Worm (Caenorhabditis elegans): ENCODE results near the gene egl-36.
A peak's percentile ranks its signal among the peaks of the same experiment; 100 is the strongest.

The egl-36 gene

DNA sequence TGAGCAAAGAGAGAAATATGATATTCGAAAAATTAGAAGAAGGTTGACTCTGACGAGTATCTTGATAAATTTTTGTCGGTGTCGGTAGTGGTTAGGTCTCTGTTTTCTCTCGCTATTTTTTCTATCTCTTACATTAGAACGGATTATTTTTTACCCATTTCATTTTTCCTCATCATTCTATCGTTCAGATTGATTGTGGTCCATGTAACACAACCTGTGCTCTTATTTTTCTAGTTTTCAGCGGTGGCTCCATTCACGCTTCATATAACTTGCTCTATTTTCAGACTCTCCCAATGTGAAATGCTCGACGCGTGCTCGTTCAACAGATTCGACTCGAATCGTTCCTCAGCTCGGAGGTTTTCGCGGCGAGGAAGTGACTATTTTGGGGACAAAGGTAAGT lies at the start of gene egl-36:
Gene egl-36 (plus strand): TSS at position 301 of the 400 bp plus-strand sequence.
- no peak for TF ChIP-seq ztf-4 (tag; optimal IDR thresholded peaks at IDR 0.05)
- TF ChIP-seq lir-3 (tag; optimal IDR thresholded peaks at IDR 0.05; ENCODE audit: poor library complexity): no peak
- TF ChIP-seq fkh-10 (GFP tag; optimal IDR thresholded peaks at IDR 0.05): no peak
- no peak for TF ChIP-seq unc-130 (tag; optimal IDR thresholded peaks at IDR 0.05)
- TF ChIP-seq xbp-1 (tag; optimal IDR thresholded peaks at IDR 0.05): no peak
- no peak for TF ChIP-seq dsc-1 (tag; optimal IDR thresholded peaks at IDR 0.05)
- no peak for TF ChIP-seq egl-27 (tag; optimal IDR thresholded peaks at IDR 0.05)
- TF ChIP-seq lin-14 (GFP tag; optimal IDR thresholded peaks at IDR 0.05): no peak
- no peak for TF ChIP-seq unc-86 (tag; optimal IDR thresholded peaks at IDR 0.05)
- TF ChIP-seq nhr-77 (tag; optimal IDR thresholded peaks at IDR 0.05): no peak
- no peak for TF ChIP-seq nhr-84 (tag; optimal IDR thresholded peaks at IDR 0.05)
- TF ChIP-seq egl-13 (tag; optimal IDR thresholded peaks at IDR 0.05): no peak
- TF ChIP-seq nhr-20 (tag; optimal IDR thresholded peaks at IDR 0.05): no peak
- TF ChIP-seq unc-30 (tag; optimal IDR thresholded peaks at IDR 0.05): no peak
- no peak for TF ChIP-seq tlp-1 (tag; optimal IDR thresholded peaks at IDR 0.05)
- no peak for TF ChIP-seq aly-2 (tag; optimal IDR thresholded peaks at IDR 0.05)
- no peak for TF ChIP-seq zip-4 (GFP tag; optimal IDR thresholded peaks at IDR 0.05)
- no peak for TF ChIP-seq hlh-17 (GFP tag; optimal IDR thresholded peaks at IDR 0.05; ENCODE audit: borderline replicate concordance)

DNA sequence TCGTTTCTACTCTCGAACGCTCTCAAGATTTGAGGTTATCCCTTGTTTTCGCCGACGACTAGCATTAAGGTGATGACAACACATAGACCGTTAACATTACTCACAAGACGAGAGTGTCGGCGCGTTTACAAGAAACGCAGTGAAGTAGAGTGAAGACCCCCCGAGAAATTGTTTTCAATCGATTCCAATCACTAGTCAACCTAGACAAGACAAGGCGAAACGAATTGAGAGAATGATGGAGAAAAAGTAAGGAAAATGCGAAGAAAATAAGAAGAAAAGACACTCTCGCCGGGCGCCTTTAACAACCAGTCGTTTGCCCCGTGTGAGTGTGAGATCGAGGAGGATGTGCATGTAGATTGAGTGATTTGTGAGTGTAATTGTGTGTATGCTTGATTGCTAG lies 49.6 kb upstream of the egl-36 start:
- peak; percentile 35 for TF ChIP-seq snpc-4 (tag; optimal IDR thresholded peaks at IDR 0.05)
- peak; percentile 13 for TF ChIP-seq xbp-1 (tag; optimal IDR thresholded peaks at IDR 0.05)
- TF ChIP-seq dpl-1 (GFP tag; optimal IDR thresholded peaks at IDR 0.05): no peak
- peak; percentile 40 for TF ChIP-seq nhr-47 (tag; optimal IDR thresholded peaks at IDR 0.05)
- no peak for TF ChIP-seq hlh-17 (GFP tag; optimal IDR thresholded peaks at IDR 0.05; ENCODE audit: borderline replicate concordance)
- peak; percentile 44 for TF ChIP-seq sup-37 (GFP tag; optimal IDR thresholded peaks at IDR 0.05)
- TF ChIP-seq lsy-2 (tag; optimal IDR thresholded peaks at IDR 0.05): peak; percentile 3 to 73
- peak; percentile 61 for TF ChIP-seq mep-1 (tag; optimal IDR thresholded peaks at IDR 0.05)
- TF ChIP-seq nhr-77 (tag; optimal IDR thresholded peaks at IDR 0.05): peak; percentile 59
- no peak for TF ChIP-seq nhr-28 (tag; optimal IDR thresholded peaks at IDR 0.05)
- no peak for TF ChIP-seq fkh-10 (GFP tag; optimal IDR thresholded peaks at IDR 0.05)
- TF ChIP-seq lin-35 (GFP tag; optimal IDR thresholded peaks at IDR 0.05): peak; percentile 37 to 75
- peak; percentile 71 for TF ChIP-seq C16A3.4 (tag; optimal IDR thresholded peaks at IDR 0.05)
- peak; percentile 12 for TF ChIP-seq ztf-4 (tag; optimal IDR thresholded peaks at IDR 0.05)
- peak; percentile 57 for TF ChIP-seq nhr-90 (tag; optimal IDR thresholded peaks at IDR 0.05; ENCODE audit: poor library complexity)
- TF ChIP-seq C34B4.2 (tag; optimal IDR thresholded peaks at IDR 0.05): no peak
- TF ChIP-seq sptf-1 (tag; optimal IDR thresholded peaks at IDR 0.05): no peak
- no peak for TF ChIP-seq unc-62 (GFP tag; optimal IDR thresholded peaks at IDR 0.05)
- TF ChIP-seq ceh-8 (GFP tag; optimal IDR thresholded peaks at IDR 0.05): no peak
- TF ChIP-seq unc-130 (tag; optimal IDR thresholded peaks at IDR 0.05): peak; percentile 73
- peak; percentile 88 for TF ChIP-seq nhr-85 (tag)
- peak; percentile 62 for TF ChIP-seq nhr-19 (GFP tag; conservative IDR thresholded peaks at IDR 0.05)
- TF ChIP-seq elt-3 (tag; optimal IDR thresholded peaks at IDR 0.05): peak in 2 of 6 experiments; percentile 32 to 54
- peak; percentile 93 for TF ChIP-seq blmp-1 (tag; optimal IDR thresholded peaks at IDR 0.05)
- peak; percentile 49 for TF ChIP-seq tbx-2 (tag; optimal IDR thresholded peaks at IDR 0.05)
- TF ChIP-seq efl-1 (optimal IDR thresholded peaks at IDR 0.05): peak in 1 of 2 experiments; percentile 5
- TF ChIP-seq efl-1 (GFP tag; optimal IDR thresholded peaks at IDR 0.05 in 1 of 2): no peak
- TF ChIP-seq irx-1 (tag; optimal IDR thresholded peaks at IDR 0.05): peak; percentile 4
- no peak for TF ChIP-seq zip-4 (GFP tag; optimal IDR thresholded peaks at IDR 0.05)
- TF ChIP-seq snu-23 (GFP tag; optimal IDR thresholded peaks at IDR 0.05): peak; percentile 82
- TF ChIP-seq mdl-1 (tag; optimal IDR thresholded peaks at IDR 0.05): peak in 1 of 2 experiments; percentile 53
- TF ChIP-seq aly-2 (tag; optimal IDR thresholded peaks at IDR 0.05): no peak
- peak; percentile 18 for TF ChIP-seq skn-1 (tag; optimal IDR thresholded peaks at IDR 0.05)
- no peak for TF ChIP-seq C04F5.9 (tag; optimal IDR thresholded peaks at IDR 0.05)
- TF ChIP-seq rnt-1 (tag; optimal IDR thresholded peaks at IDR 0.05): peak; percentile 27
- peak; percentile 29 for TF ChIP-seq elt-2 (tag; optimal IDR thresholded peaks at IDR 0.05)
- TF ChIP-seq dsc-1 (tag; optimal IDR thresholded peaks at IDR 0.05): peak; percentile 41
- peak; percentile 34 for TF ChIP-seq swsn-7 (tag; optimal IDR thresholded peaks at IDR 0.05)
- peak; percentile 89 for TF ChIP-seq nhr-20 (tag; optimal IDR thresholded peaks at IDR 0.05)
- peak; percentile 93 for TF ChIP-seq lin-14 (GFP tag; optimal IDR thresholded peaks at IDR 0.05)
- peak; percentile 4 for TF ChIP-seq fos-1 (tag; optimal IDR thresholded peaks at IDR 0.05)
- TF ChIP-seq unc-86 (tag; optimal IDR thresholded peaks at IDR 0.05): no peak
- TF ChIP-seq lin-15B (tag; optimal IDR thresholded peaks at IDR 0.05): no peak
- TF ChIP-seq ztf-11 (tag; optimal IDR thresholded peaks at IDR 0.05): no peak
